Worm (Caenorhabditis elegans) whole organism, young adult: ENCODE results near the gene semo-1.

Experiments used
- B0019.2 ChIP-seq: fragments of 200-800 bp; sonication (Bioruptor generic); conservative IDR thresholded peaks from 2 replicates; pipeline ENCODE4 v1.3.6; 2022; ENCODE audit warnings: missing genetic modification reagents, missing genetic modification characterization, missing compliant biosample characterization
- B0035.1 ChIP-seq: sonication (generic microtip); optimal IDR thresholded peaks from 2 replicates; lab custom pipeline; 2016; ENCODE audit warnings: missing genetic modification characterization, mild to moderate bottlenecking, missing compliant biosample characterization, missing genotype, missing genetic modification reagents
- B0336.3 ChIP-seq: fragments of 200-800 bp; sonication (Bioruptor generic); IDR thresholded peaks from 2 replicates; pipeline ENCODE4 v1.3.6; 2022; ENCODE audit warnings: missing genetic modification characterization, missing compliant biosample characterization
- C06A6.2 ChIP-seq: fragments of 200-800 bp; sonication (Bioruptor generic); conservative IDR thresholded peaks from 2 replicates; pipeline ENCODE4 v1.3.6; 2022; ENCODE audit warnings: missing genetic modification characterization, missing compliant biosample characterization
- C17E4.6 ChIP-seq: fragments of 200-800 bp; sonication (Bioruptor generic); IDR thresholded peaks from 2 replicates; pipeline ENCODE4 v1.3.6; 2022; ENCODE audit warnings: missing genetic modification reagents, missing genetic modification characterization, missing compliant biosample characterization
- D2030.7 ChIP-seq: fragments of 200-800 bp; sonication (Bioruptor generic); IDR thresholded peaks from 2 replicates; pipeline ENCODE4 v1.3.6; 2022; ENCODE audit warnings: missing genetic modification reagents, missing genetic modification characterization, missing compliant biosample characterization
- F10E7.11 ChIP-seq: sonication (generic microtip); optimal IDR thresholded peaks from 2 replicates; lab custom pipeline; 2017; ENCODE audit warnings: mild to moderate bottlenecking, missing genetic modification characterization, moderate library complexity, missing compliant biosample characterization
- F23B12.7 ChIP-seq: sonication (generic microtip); optimal IDR thresholded peaks from 2 replicates; lab custom pipeline; 2017; ENCODE audit warnings: missing genetic modification characterization, mild to moderate bottlenecking, missing compliant biosample characterization, antibody characterized with exemption, moderate library complexity; ENCODE audit not compliant: insufficient read depth
- F55B11.4 ChIP-seq: sonication (generic microtip); optimal IDR thresholded peaks from 2 replicates; lab custom pipeline; 2016; ENCODE audit warnings: missing compliant biosample characterization, missing genetic modification characterization, borderline replicate concordance; ENCODE audit not compliant: insufficient read depth
- K11D2.4 ChIP-seq: fragments of 200-800 bp; sonication (Bioruptor generic); IDR thresholded peaks from 2 replicates; pipeline ENCODE4 v1.3.6; 2022; ENCODE audit warnings: missing genetic modification reagents, missing genetic modification characterization, missing compliant biosample characterization
- T07F8.4 ChIP-seq: sonication (generic microtip); optimal IDR thresholded peaks from 2 replicates; lab custom pipeline; 2016; ENCODE audit warnings: mild to moderate bottlenecking, missing genetic modification characterization, moderate library complexity, missing compliant biosample characterization
- T26A5.8 ChIP-seq: sonication (generic microtip); optimal IDR thresholded peaks from 2 replicates; lab custom pipeline; 2016; ENCODE audit warnings: missing genetic modification characterization, missing compliant biosample characterization
- ZK185.1 ChIP-seq: sonication (generic microtip); optimal IDR thresholded peaks from 2 replicates; lab custom pipeline; 2016; ENCODE audit warnings: mild to moderate bottlenecking, missing genetic modification characterization, missing compliant biosample characterization; ENCODE audit not compliant: poor library complexity, severe bottlenecking
- akir-1 ChIP-seq: fragments of 200-800 bp; sonication (Bioruptor generic); optimal IDR thresholded peaks from 2 replicates; lab custom pipeline; 2018; ENCODE audit warnings: mild to moderate bottlenecking, missing genetic modification characterization, moderate library complexity, missing compliant biosample characterization
- cebp-1 ChIP-seq, 2 experiments: fragments of 200-800 bp in 1 of 2; sonication (Bioruptor generic) in 1 of 2; sonication (generic microtip) in 1 of 2; IDR thresholded peaks in 1 of 2; optimal IDR thresholded peaks in 1 of 2; 2 replicates each; pipeline versions ENCODE4 v1.3.6 to Lab custom; 2017 to 2022; ENCODE audit warnings: missing compliant biosample characterization in 2 of 2, missing genetic modification characterization in 2 of 2, mild to moderate bottlenecking in 1 of 2, missing genetic modification reagents in 1 of 2, moderate library complexity in 1 of 2
- cebp-2 ChIP-seq: fragments of 200-800 bp; sonication (Bioruptor generic); IDR thresholded peaks from 2 replicates; pipeline ENCODE4 v1.3.6; 2022; ENCODE audit warnings: missing genetic modification characterization, missing compliant biosample characterization
- ceh-58 ChIP-seq: fragments of 200-800 bp; sonication (Bioruptor generic); IDR thresholded peaks from 2 replicates; pipeline ENCODE4 v1.3.6; 2022; ENCODE audit warnings: missing genetic modification characterization, missing compliant biosample characterization
- ceh-79 ChIP-seq: sonication (generic microtip); optimal IDR thresholded peaks from 2 replicates; lab custom pipeline; 2017; ENCODE audit warnings: mild to moderate bottlenecking, missing genetic modification characterization, missing compliant biosample characterization
- ceh-91 ChIP-seq: fragments of 200-800 bp; sonication (Bioruptor generic); IDR thresholded peaks from 2 replicates; pipeline ENCODE4 v1.3.6; 2022; ENCODE audit warnings: missing genetic modification reagents, missing genetic modification characterization, missing compliant biosample characterization
- die-1 ChIP-seq: sonication (generic microtip); optimal IDR thresholded peaks from 2 replicates; lab custom pipeline; 2016; ENCODE audit warnings: missing genotype, mild to moderate bottlenecking, missing genetic modification characterization, missing compliant biosample characterization
- egrh-3 ChIP-seq: fragments of 200-800 bp; sonication (Bioruptor generic); IDR thresholded peaks from 2 replicates; pipeline ENCODE4 v1.3.6; 2022; ENCODE audit warnings: missing genetic modification reagents, missing genetic modification characterization, missing compliant biosample characterization
- ets-4 ChIP-seq: fragments of 200-800 bp; sonication (Bioruptor generic); optimal IDR thresholded peaks from 2 replicates; lab custom pipeline; 2018; ENCODE audit warnings: mild to moderate bottlenecking, missing genetic modification characterization, missing compliant biosample characterization
- fkh-3 ChIP-seq: sonication (generic microtip); optimal IDR thresholded peaks from 2 replicates; lab custom pipeline; 2016; ENCODE audit warnings: mild to moderate bottlenecking, missing genetic modification characterization, missing compliant biosample characterization
- hmg-1.2 ChIP-seq: fragments of 200-800 bp; sonication (Bioruptor generic); IDR thresholded peaks from 2 replicates; pipeline ENCODE4 v1.3.6; 2022; ENCODE audit warnings: missing genetic modification reagents, missing genetic modification characterization, missing compliant biosample characterization
- hmg-20 ChIP-seq: fragments of 200-800 bp; sonication (Bioruptor generic); IDR thresholded peaks from 2 replicates; pipeline ENCODE4 v1.3.6; 2022; ENCODE audit warnings: missing genetic modification reagents, missing genetic modification characterization, missing compliant biosample characterization
- let-607 ChIP-seq, 2 experiments: fragments of 200-800 bp in 1 of 2; sonication (Bioruptor generic) in 1 of 2; sonication (generic microtip) in 1 of 2; optimal IDR thresholded peaks; 2 replicates each; lab custom pipeline; 2016 to 2018; ENCODE audit warnings: mild to moderate bottlenecking in 2 of 2, missing compliant biosample characterization in 2 of 2, missing genetic modification characterization in 2 of 2, moderate library complexity in 2 of 2, missing genotype in 1 of 2
- lin-26 ChIP-seq: fragments of 200-800 bp; sonication (Bioruptor generic); IDR thresholded peaks from 2 replicates; pipeline ENCODE4 v1.3.6; 2022; ENCODE audit warnings: missing genetic modification reagents, missing genetic modification characterization, missing compliant biosample characterization
- lsl-1 ChIP-seq: fragments of 200-800 bp; sonication (Bioruptor generic); optimal IDR thresholded peaks from 2 replicates; lab custom pipeline; 2018; ENCODE audit warnings: mild to moderate bottlenecking, missing genetic modification characterization, moderate library complexity, missing compliant biosample characterization
- madf-10 ChIP-seq: sonication (generic microtip); optimal IDR thresholded peaks from 2 replicates; lab custom pipeline; 2016; ENCODE audit warnings: mild to moderate bottlenecking, missing genetic modification characterization, missing compliant biosample characterization
- mcd-1 ChIP-seq: fragments of 200-800 bp; sonication (Bioruptor generic); IDR thresholded peaks from 2 replicates; pipeline ENCODE4 v1.3.6; 2022; ENCODE audit warnings: missing genetic modification reagents, missing genetic modification characterization, missing compliant biosample characterization
- mxl-1 ChIP-seq: sonication (generic microtip); optimal IDR thresholded peaks from 2 replicates; lab custom pipeline; 2016; ENCODE audit warnings: missing genetic modification characterization, missing compliant biosample characterization
- nfya-1 ChIP-seq: sonication (generic microtip); optimal IDR thresholded peaks from 2 replicates; lab custom pipeline; 2017; ENCODE audit warnings: antibody characterized with exemption, missing compliant biosample characterization, missing genetic modification characterization, borderline replicate concordance; ENCODE audit not compliant: insufficient read depth
- nfyb-1 ChIP-seq: fragments of 200-800 bp; sonication (Bioruptor generic); IDR thresholded peaks from 2 replicates; pipeline ENCODE4 v1.3.6; 2022; ENCODE audit warnings: missing genetic modification reagents, missing genetic modification characterization, missing compliant biosample characterization
- nhr-179 ChIP-seq: sonication (generic microtip); optimal IDR thresholded peaks from 2 replicates; lab custom pipeline; 2016; ENCODE audit warnings: mild to moderate bottlenecking, missing genetic modification characterization, missing compliant biosample characterization
- pbrm-1 ChIP-seq: fragments of 200-800 bp; sonication (Bioruptor generic); IDR thresholded peaks from 2 replicates; pipeline ENCODE4 v1.3.6; 2022; ENCODE audit warnings: missing genetic modification reagents, missing genetic modification characterization, missing compliant biosample characterization
- rcor-1 ChIP-seq: fragments of 200-800 bp; sonication (Bioruptor generic); IDR thresholded peaks from 2 replicates; pipeline ENCODE4 v1.3.6; 2022; ENCODE audit warnings: missing genetic modification reagents, missing genetic modification characterization, missing compliant biosample characterization
- sdz-38 ChIP-seq: sonication (generic microtip); optimal IDR thresholded peaks from 2 replicates; lab custom pipeline; 2016; ENCODE audit warnings: missing genotype, missing genetic modification characterization, missing compliant biosample characterization
- snpc-1.1 ChIP-seq: sonication (generic microtip); optimal IDR thresholded peaks from 2 replicates; lab custom pipeline; 2017; ENCODE audit warnings: missing genetic modification characterization, mild to moderate bottlenecking, missing compliant biosample characterization, antibody characterized with exemption, moderate library complexity, missing genotype, missing genetic modification reagents; ENCODE audit not compliant: insufficient read depth
- snpc-1.3 ChIP-seq: sonication (generic microtip); optimal IDR thresholded peaks from 2 replicates; lab custom pipeline; 2017; ENCODE audit warnings: missing genetic modification characterization, mild to moderate bottlenecking, missing compliant biosample characterization, antibody characterized with exemption, moderate library complexity, missing genotype, missing genetic modification reagents; ENCODE audit not compliant: insufficient read depth
- snpc-3.4 ChIP-seq: sonication (generic microtip); optimal IDR thresholded peaks from 2 replicates; lab custom pipeline; 2017; ENCODE audit warnings: missing genetic modification characterization, mild to moderate bottlenecking, missing compliant biosample characterization, antibody characterized with exemption, moderate library complexity, missing genotype, missing genetic modification reagents
- tbp1 ChIP-seq: fragments of 200-800 bp; sonication (Bioruptor generic); optimal IDR thresholded peaks from 2 replicates; lab custom pipeline; 2018; ENCODE audit warnings: mild to moderate bottlenecking, missing genetic modification characterization, missing compliant biosample characterization
- zfh-2 ChIP-seq: fragments of 200-800 bp; sonication (Bioruptor generic); conservative IDR thresholded peaks from 2 replicates; pipeline ENCODE4 v1.3.6; 2022; ENCODE audit warnings: missing genetic modification reagents, missing genetic modification characterization, missing compliant biosample characterization
- zim-3 ChIP-seq: sonication (generic microtip); optimal IDR thresholded peaks from 2 replicates; lab custom pipeline; 2017; ENCODE audit warnings: mild to moderate bottlenecking, missing genetic modification characterization, moderate library complexity, missing compliant biosample characterization
- ztf-22 ChIP-seq: fragments of 200-800 bp; sonication (Bioruptor generic); optimal IDR thresholded peaks from 2 replicates; lab custom pipeline; 2018; ENCODE audit warnings: mild to moderate bottlenecking, missing genetic modification characterization, moderate library complexity, missing compliant biosample characterization
- ztf-3 ChIP-seq: fragments of 200-800 bp; sonication (Bioruptor generic); optimal IDR thresholded peaks from 2 replicates; lab custom pipeline; 2018; ENCODE audit warnings: mild to moderate bottlenecking, missing genetic modification characterization, missing compliant biosample characterization

semo-1 gene

DNA sequence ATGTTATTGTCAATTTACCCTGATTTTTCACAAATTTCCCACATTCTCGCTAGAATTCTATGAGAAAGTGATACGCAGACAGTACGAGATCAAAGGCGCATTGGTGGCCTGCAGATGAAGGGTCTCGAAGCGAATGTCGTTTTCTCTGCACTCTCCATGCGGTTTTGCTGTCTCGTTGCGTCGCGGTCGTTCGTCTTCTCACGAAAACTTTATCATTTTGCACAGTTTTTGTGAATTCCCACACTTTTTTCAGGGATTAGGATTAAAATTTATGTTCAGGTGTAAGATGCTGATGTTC lies 19.9 kb downstream of the semo-1 start (continued):
- no peak for TF ChIP-seq nfya-1 (tag; lab: Kevin White, UChicago)
- TF ChIP-seq ztf-22 (GFP tag; lab: Kevin White, UChicago) = no peak
- TF ChIP-seq hmg-1.2 (GFP tag; lab: Robert Waterston, UW) = peak; percentile 71

ce11 chrIV:14071466-14071865 lies 20.5 kb downstream of the semo-1 start, which contains the start of gene ccar-1:
Gene ccar-1, plus strand, starts transcription at chrIV:14071548.
- TF ChIP-seq lsl-1 (no peak), cebp-1 (GFP tag; IDR thresholded peaks at IDR 0.05; lab: Robert Waterston, UW) (no peak), cebp-1 (tag; optimal IDR thresholded peaks at IDR 0.05; lab: Kevin White, UChicago) (no peak), snpc-1.1 (tag; lab: Kevin White, UChicago) (no peak), ztf-3 (GFP tag; lab: Kevin White, UChicago) (no peak), mcd-1 (GFP tag; lab: Robert Waterston, UW) (no peak; the same call in 1 of the 2 replicates), C17E4.6 (GFP tag; lab: Robert Waterston, UW) (no peak), egrh-3 (no peak), madf-10 (no peak), zim-3 (tag; lab: Kevin White, UChicago) (no peak), T26A5.8 (no peak), ceh-79 (tag; lab: Kevin White, UChicago) (no peak), sdz-38 (tag; lab: Kevin White, UChicago) (no peak), ets-4 (no peak), let-607 (tag; optimal IDR thresholded peaks at IDR 0.05; lab: Kevin White, UChicago) (no peak), T07F8.4 (tag; lab: Kevin White, UChicago) (no peak), ztf-22 (GFP tag; lab: Kevin White, UChicago) (no peak), rcor-1 (GFP tag; lab: Robert Waterston, UW) (0 out of 2 replicates have a peak, but pooled peaks have one; percentile 5), F23B12.7 (tag; lab: Kevin White, UChicago) (no peak), K11D2.4 (GFP tag; lab: Robert Waterston, UW) (no peak), F10E7.11 (tag; lab: Kevin White, UChicago) (no peak), akir-1 (GFP tag; lab: Kevin White, UChicago) (no peak), B0336.3 (GFP tag; lab: Robert Waterston, UW) (no peak), B0035.1 (tag; lab: Kevin White, UChicago) (no peak), nfya-1 (tag; lab: Kevin White, UChicago) (no peak), tbp1 (GFP tag; lab: Kevin White, UChicago) (no peak), snpc-3.4 (tag; lab: Kevin White, UChicago) (no peak), ceh-58 (GFP tag; lab: Robert Waterston, UW) (no peak; the same call in 1 of the 2 replicates), pbrm-1 (GFP tag; lab: Robert Waterston, UW) (peak; percentile 19; the same call in 1 of the 2 replicates), lin-26 (GFP tag; lab: Robert Waterston, UW) (peak; percentile 46; the same call in 1 of the 2 replicates), zfh-2 (0 out of 2 replicates have a peak, but pooled peaks have one; percentile 7), C06A6.2 (GFP tag; lab: Robert Waterston, UW) (no peak), D2030.7 (GFP tag; lab: Robert Waterston, UW) (no peak), die-1 (tag; lab: Kevin White, UChicago) (no peak), nfyb-1 (GFP tag; lab: Robert Waterston, UW) (no peak), snpc-1.3 (tag; lab: Kevin White, UChicago) (no peak), F55B11.4 (no peak), fkh-3 (tag; lab: Kevin White, UChicago) (no peak), hmg-20 (GFP tag; lab: Robert Waterston, UW) (no peak), nhr-179 (tag; lab: Kevin White, UChicago) (no peak), ceh-91 (GFP tag; lab: Robert Waterston, UW) (no peak), B0019.2 (GFP tag; lab: Robert Waterston, UW) (no peak), mxl-1 (tag; lab: Kevin White, UChicago) (no peak), ZK185.1 (tag; lab: Kevin White, UChicago) (no peak), cebp-2 (GFP tag; lab: Robert Waterston, UW) (0 out of 2 replicates have a peak, but pooled peaks have one; percentile 48)
